Fruit fly (Drosophila melanogaster) whole organism, embryonic: ENCODE data around the gene Shal.

Experiments used
- Ada2b ChIP-seq: fragments of 200-800 bp; sonication (Bioruptor generic); IDR thresholded peaks from 2 replicates; pipeline ENCODE4 v1.3.6; 2022; ENCODE audit warnings: missing biosample characterization, missing genetic modification characterization
- CG10267 ChIP-seq: fragments of 200-800 bp; sonication (Bioruptor generic); optimal IDR thresholded peaks from 2 replicates; lab custom pipeline; 2018; ENCODE audit warnings: missing biosample characterization, mild to moderate bottlenecking, missing genetic modification characterization, moderate library complexity
- CG10565 ChIP-seq: fragments of 200-800 bp; sonication (Bioruptor generic); optimal IDR thresholded peaks from 3 replicates; lab custom pipeline; 2016; ENCODE audit warnings: missing biosample characterization, mild to moderate bottlenecking, missing genetic modification characterization
- CG11504 ChIP-seq: fragments of 200-800 bp; sonication (Bioruptor generic); optimal IDR thresholded peaks from 3 replicates; lab custom pipeline; 2019; ENCODE audit warnings: missing biosample characterization, mild to moderate bottlenecking, missing genetic modification characterization, moderate library complexity
- CG12155 ChIP-seq: fragments of 200-800 bp; sonication (Bioruptor generic); optimal IDR thresholded peaks from 3 replicates; lab custom pipeline; 2016; ENCODE audit warnings: missing biosample characterization, missing genetic modification characterization
- CG12769 ChIP-seq: fragments of 200-800 bp; sonication (Bioruptor generic); optimal IDR thresholded peaks from 2 replicates; lab custom pipeline; 2019; ENCODE audit warnings: missing biosample characterization, mild to moderate bottlenecking, missing genetic modification characterization, moderate library complexity
- CG13894 ChIP-seq: fragments of 200-800 bp; sonication (Bioruptor generic); optimal IDR thresholded peaks from 3 replicates; lab custom pipeline; 2018; ENCODE audit warnings: missing biosample characterization, mild to moderate bottlenecking, missing genetic modification characterization, moderate library complexity
- CG15601 ChIP-seq: fragments of 200-800 bp; sonication (Bioruptor generic); optimal IDR thresholded peaks from 3 replicates; lab custom pipeline; 2019; ENCODE audit warnings: missing biosample characterization, mild to moderate bottlenecking, missing genetic modification characterization, moderate library complexity
- CG17359 ChIP-seq: fragments of 200-800 bp; sonication (Bioruptor generic); optimal IDR thresholded peaks from 3 replicates; lab custom pipeline; 2018; ENCODE audit warnings: missing biosample characterization, mild to moderate bottlenecking, missing genetic modification characterization, moderate library complexity
- CG17385 ChIP-seq: fragments of 200-800 bp; sonication (Bioruptor generic); optimal IDR thresholded peaks from 3 replicates; lab custom pipeline; 2018; ENCODE audit warnings: missing biosample characterization, mild to moderate bottlenecking, missing genetic modification characterization
- CG18599 ChIP-seq: fragments of 200-800 bp; sonication (Bioruptor generic); optimal IDR thresholded peaks from 3 replicates; lab custom pipeline; 2017; ENCODE audit warnings: missing biosample characterization, missing genetic modification characterization, mild to moderate bottlenecking, moderate library complexity, missing genetic modification reagents
- CG2678 ChIP-seq: fragments of 200-800 bp; sonication (Bioruptor generic); optimal IDR thresholded peaks from 3 replicates; lab custom pipeline; 2019; ENCODE audit warnings: missing biosample characterization, mild to moderate bottlenecking, missing genetic modification characterization, moderate library complexity
- CG2712 ChIP-seq: fragments of 200-800 bp; optimal IDR thresholded peaks from 3 replicates; lab custom pipeline; 2019; ENCODE audit warnings: missing biosample characterization, mild to moderate bottlenecking, missing genetic modification characterization, moderate library complexity
- CG31365 ChIP-seq: fragments of 200-800 bp; sonication (Bioruptor generic); optimal IDR thresholded peaks from 2 replicates; lab custom pipeline; 2018; ENCODE audit warnings: missing biosample characterization, mild to moderate bottlenecking, missing genetic modification characterization
- CG42726 ChIP-seq: fragments of 200-800 bp; sonication (Bioruptor generic); IDR thresholded peaks from 2 replicates; pipeline ENCODE4 v1.3.6; 2022; ENCODE audit warnings: missing biosample characterization, missing genetic modification characterization; ENCODE audit not compliant: partially characterized antibody
- CG6791 ChIP-seq: fragments of 200-800 bp; sonication (Bioruptor generic); IDR thresholded peaks from 3 replicates; pipeline ENCODE4 v1.3.6; 2022; ENCODE audit warnings: missing biosample characterization, missing genetic modification characterization; ENCODE audit not compliant: partially characterized antibody
- CG7745 ChIP-seq: fragments of 200-800 bp; sonication (Bioruptor generic); optimal IDR thresholded peaks from 2 replicates; lab custom pipeline; 2018; ENCODE audit warnings: missing biosample characterization, mild to moderate bottlenecking, missing genetic modification characterization, moderate library complexity
- Doc3 ChIP-seq: fragments of 200-800 bp; sonication (Bioruptor generic); IDR thresholded peaks from 3 replicates; pipeline ENCODE4 v1.3.6; 2022; ENCODE audit warnings: missing biosample characterization, missing genetic modification characterization; ENCODE audit not compliant: partially characterized antibody
- Drgx ChIP-seq: fragments of 200-800 bp; sonication (Bioruptor generic); IDR thresholded peaks from 2 replicates; pipeline ENCODE4 v1.3.6; 2022; ENCODE audit warnings: missing biosample characterization, missing genetic modification characterization
- ERR ChIP-seq: fragments of 200-800 bp; sonication (Bioruptor generic); optimal IDR thresholded peaks from 2 replicates; lab custom pipeline; 2016; ENCODE audit warnings: missing biosample characterization, missing genetic modification characterization
- HLHmδ ChIP-seq: fragments of 200-800 bp; sonication (Bioruptor generic); optimal IDR thresholded peaks from 2 replicates; lab custom pipeline; 2018; ENCODE audit warnings: missing biosample characterization, mild to moderate bottlenecking, missing genetic modification characterization, moderate library complexity
- MTF-1 ChIP-seq: fragments of 200-800 bp; sonication (Bioruptor generic); optimal IDR thresholded peaks from 2 replicates; lab custom pipeline; 2018; ENCODE audit warnings: missing biosample characterization, mild to moderate bottlenecking, missing genetic modification characterization, borderline replicate concordance
- Optix ChIP-seq: fragments of 200-800 bp; sonication (Bioruptor generic); IDR thresholded peaks from 3 replicates; pipeline ENCODE4 v1.3.6; 2022; ENCODE audit warnings: missing biosample characterization, missing genetic modification characterization
- Pdp1 ChIP-seq, 2 experiments: fragments of 200-800 bp; sonication (Bioruptor generic); optimal IDR thresholded peaks; 3 replicates each; lab custom pipeline; 2016; ENCODE audit warnings: missing biosample characterization in 2 of 2, missing genetic modification characterization in 2 of 2, mild to moderate bottlenecking in 1 of 2, moderate library complexity in 1 of 2
- Side ChIP-seq: fragments of 200-800 bp; sonication (Bioruptor generic); optimal IDR thresholded peaks from 2 replicates; lab custom pipeline; 2016; ENCODE audit warnings: missing biosample characterization, missing genetic modification characterization
- Sox102F ChIP-seq: fragments of 200-800 bp; sonication (Bioruptor generic); optimal IDR thresholded peaks from 2 replicates; lab custom pipeline; 2018; ENCODE audit warnings: missing biosample characterization, mild to moderate bottlenecking, missing genetic modification characterization, moderate library complexity
- Spps ChIP-seq: fragments of 200-800 bp; sonication (Bioruptor generic); optimal IDR thresholded peaks from 2 replicates; lab custom pipeline; 2018; ENCODE audit warnings: missing biosample characterization, mild to moderate bottlenecking, missing genetic modification characterization
- Xbp1 ChIP-seq: fragments of 200-800 bp; sonication (Bioruptor generic); optimal IDR thresholded peaks from 3 replicates; lab custom pipeline; 2016; ENCODE audit warnings: missing biosample characterization, mild to moderate bottlenecking, missing genetic modification characterization
- YL-1 ChIP-seq: fragments of 200-800 bp; sonication (Bioruptor generic); optimal IDR thresholded peaks from 3 replicates; lab custom pipeline; 2017; ENCODE audit warnings: missing biosample characterization, mild to moderate bottlenecking, missing genetic modification characterization
- btn ChIP-seq: fragments of 200-800 bp; sonication (Bioruptor generic); optimal IDR thresholded peaks from 2 replicates; lab custom pipeline; 2016; ENCODE audit warnings: missing biosample characterization, missing genetic modification characterization
- chinmo ChIP-seq: fragments of 200-800 bp; sonication (Bioruptor generic); IDR thresholded peaks from 4 replicates; pipeline ENCODE4 v1.3.6; 2022; ENCODE audit warnings: missing biosample characterization, missing genetic modification characterization; ENCODE audit not compliant: partially characterized antibody
- ci ChIP-seq: fragments of 200-800 bp; sonication (Bioruptor generic); IDR thresholded peaks from 3 replicates; pipeline ENCODE4 v1.3.6; 2022; ENCODE audit warnings: missing biosample characterization, missing genetic modification characterization
- dmrt99B ChIP-seq: fragments of 200-800 bp; sonication (Bioruptor generic); optimal IDR thresholded peaks from 2 replicates; lab custom pipeline; 2018; ENCODE audit warnings: missing biosample characterization, mild to moderate bottlenecking, missing genetic modification characterization, moderate library complexity
- gem ChIP-seq: fragments of 200-800 bp; sonication (Bioruptor generic); optimal IDR thresholded peaks from 2 replicates; lab custom pipeline; 2019; ENCODE audit warnings: missing biosample characterization, mild to moderate bottlenecking, missing genetic modification characterization, moderate library complexity
- gsb ChIP-seq: fragments of 200-800 bp; sonication (Bioruptor generic); IDR thresholded peaks from 2 replicates; pipeline ENCODE4 v1.3.6; 2022; ENCODE audit warnings: missing biosample characterization, missing genetic modification characterization
- jigr1 ChIP-seq: fragments of 200-800 bp; sonication (Bioruptor generic); IDR thresholded peaks from 3 replicates; pipeline ENCODE4 v1.3.6; 2022; ENCODE audit warnings: missing biosample characterization, missing genetic modification characterization
- klu ChIP-seq: fragments of 200-800 bp; sonication (Bioruptor generic); IDR thresholded peaks from 2 replicates; pipeline ENCODE4 v1.3.6; 2022; ENCODE audit warnings: missing biosample characterization, missing genetic modification characterization
- kni ChIP-seq: fragments of 200-800 bp; sonication (Bioruptor generic); optimal IDR thresholded peaks from 3 replicates; lab custom pipeline; 2017; ENCODE audit warnings: mild to moderate bottlenecking, missing biosample characterization, missing genetic modification reagents, missing genetic modification characterization
- lbe ChIP-seq: fragments of 200-800 bp; sonication (Bioruptor generic); optimal IDR thresholded peaks from 2 replicates; lab custom pipeline; 2016; ENCODE audit warnings: missing biosample characterization, mild to moderate bottlenecking, missing genetic modification characterization
- mam ChIP-seq: fragments of 200-800 bp; sonication (Bioruptor generic); optimal IDR thresholded peaks from 3 replicates; lab custom pipeline; 2016; ENCODE audit warnings: missing biosample characterization, missing genetic modification characterization
- nmo ChIP-seq: fragments of 200-800 bp; sonication (Bioruptor generic); optimal IDR thresholded peaks from 2 replicates; lab custom pipeline; 2018; ENCODE audit warnings: missing biosample characterization, mild to moderate bottlenecking, missing genetic modification characterization, moderate library complexity
- oc ChIP-seq: fragments of 200-800 bp; sonication (Bioruptor generic); optimal IDR thresholded peaks from 2 replicates; lab custom pipeline; 2018; ENCODE audit warnings: missing biosample characterization, mild to moderate bottlenecking, missing genetic modification characterization, moderate library complexity
- pros ChIP-seq: fragments of 200-800 bp; sonication (Bioruptor generic); optimal IDR thresholded peaks from 3 replicates; lab custom pipeline; 2019; ENCODE audit warnings: missing biosample characterization, mild to moderate bottlenecking, missing genetic modification characterization, moderate library complexity
- repo ChIP-seq: fragments of 200-800 bp; sonication (Bioruptor generic); optimal IDR thresholded peaks from 2 replicates; lab custom pipeline; 2016; ENCODE audit warnings: missing biosample characterization, missing genetic modification characterization
- seq ChIP-seq: fragments of 200-800 bp; sonication (Bioruptor generic); IDR thresholded peaks from 2 replicates; pipeline ENCODE4 v1.3.6; 2022; ENCODE audit warnings: missing biosample characterization, missing genetic modification characterization
- sisA ChIP-seq: fragments of 200-800 bp; sonication (Bioruptor generic); IDR thresholded peaks from 2 replicates; pipeline ENCODE4 v1.3.6; 2022; ENCODE audit warnings: missing biosample characterization, missing genetic modification characterization
- so ChIP-seq: fragments of 200-800 bp; sonication (Bioruptor generic); IDR thresholded peaks from 3 replicates; pipeline ENCODE4 v1.3.6; 2022; ENCODE audit warnings: missing biosample characterization, missing genetic modification characterization
- unpg ChIP-seq: fragments of 200-800 bp; sonication (Bioruptor generic); optimal IDR thresholded peaks from 3 replicates; lab custom pipeline; 2018; ENCODE audit warnings: missing biosample characterization, mild to moderate bottlenecking, missing genetic modification characterization, moderate library complexity
- zf30C ChIP-seq: fragments of 200-800 bp; sonication (Bioruptor generic); optimal IDR thresholded peaks from 3 replicates; lab custom pipeline; 2018; ENCODE audit warnings: missing biosample characterization, mild to moderate bottlenecking, missing genetic modification characterization

Shal gene

DNA sequence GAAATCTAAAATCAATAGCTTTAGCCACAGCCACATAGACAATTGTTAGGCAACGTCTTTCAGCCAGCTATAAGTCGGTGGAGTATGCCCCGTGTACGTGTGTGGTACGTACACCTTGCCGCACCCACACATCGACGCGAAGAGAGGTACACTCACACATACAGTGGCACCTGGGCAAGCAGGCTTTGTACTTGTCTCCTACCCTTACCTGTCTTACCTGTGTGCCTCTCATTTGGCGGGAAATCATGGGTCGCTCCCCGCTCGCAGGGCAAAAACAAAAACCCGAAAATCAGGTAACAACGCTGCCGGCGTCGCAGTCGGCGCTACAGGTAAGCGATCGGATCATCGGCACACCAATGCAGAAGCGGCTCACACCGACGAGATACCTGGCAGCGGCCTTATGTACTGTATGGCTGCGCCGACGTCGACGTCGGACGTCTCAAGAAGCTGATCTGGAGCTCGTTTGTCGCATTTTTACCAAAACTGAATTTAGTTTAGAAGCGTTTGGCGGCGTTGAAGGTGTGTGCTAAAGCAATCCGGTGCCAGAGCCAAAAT lies 22.1 kb downstream of the Shal start (continued):
- TF ChIP-seq pros (GFP tag; lab: Kevin White, UChicago) (peak; percentile 85), CG10267 (tag; lab: Kevin White, UChicago) (no peak), CG6791 (peak; percentile 45; the same call in 1 of the 3 replicates), chinmo (GFP tag; lab: Robert Waterston, UW) (0 out of 4 replicates have a peak, but pooled peaks have one; percentile 64), Spps (tag; lab: Kevin White, UChicago) (no peak), CG31365 (tag; lab: Kevin White, UChicago) (no peak), Side (GFP tag; lab: Kevin White, UChicago) (no peak), gem (tag; lab: Kevin White, UChicago) (no peak), CG42726 (GFP tag; lab: Robert Waterston, UW) (peak; percentile 42; the same call in 1 of the 2 replicates), sisA (GFP tag; lab: Robert Waterston, UW) (no peak), Optix (no peak), CG13894 (tag; lab: Kevin White, UChicago) (peak; percentile 47), nmo (GFP tag; lab: Kevin White, UChicago) (no peak), CG12769 (tag; lab: Kevin White, UChicago) (peak; percentile 93), zf30C (GFP tag; lab: Kevin White, UChicago) (peak; percentile 17), Pdp1 (GFP tag; optimal IDR thresholded peaks at IDR 0.05; lab: Kevin White, UChicago) (peak in 1 of 2 experiments; percentile 55), ci (GFP tag; lab: Robert Waterston, UW) (0 out of 3 replicates have a peak, but pooled peaks have one; percentile 34), mam (GFP tag; lab: Kevin White, UChicago) (no peak), so (GFP tag; lab: Robert Waterston, UW) (no peak), btn (no peak), oc (tag; lab: Kevin White, UChicago) (peak; percentile 40), kni (peak; percentile 96), CG7745 (no peak), CG2712 (tag; lab: Kevin White, UChicago) (peak; percentile 11), HLHmδ (GFP tag; lab: Kevin White, UChicago) (peak; percentile 37), seq (GFP tag; lab: Robert Waterston, UW) (no peak)

DNA sequence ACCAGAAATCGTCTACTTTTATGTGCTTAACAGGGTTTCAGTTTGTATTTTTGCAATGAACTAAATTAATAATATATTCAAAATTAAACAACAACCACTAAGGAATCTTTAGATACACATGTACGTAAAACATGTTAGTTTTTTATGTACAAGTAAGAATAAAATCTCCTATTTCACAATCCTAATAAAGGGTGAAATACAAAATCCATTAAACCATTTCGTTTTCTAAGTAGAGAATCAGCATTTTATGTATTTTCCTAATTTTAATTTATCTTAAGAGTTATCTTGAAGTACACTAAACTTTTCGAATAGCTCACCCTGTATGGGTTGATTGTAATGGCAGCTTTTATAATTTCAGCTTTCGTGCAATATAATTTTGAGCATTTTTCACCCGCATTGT lies 22.6 kb downstream of the Shal start:
- TF ChIP-seq CG2678 (tag; lab: Kevin White, UChicago): peak; percentile 74
- no peak for TF ChIP-seq Doc3 (GFP tag; lab: Robert Waterston, UW)
- peak; percentile 51 for TF ChIP-seq dmrt99B
- TF ChIP-seq Sox102F (GFP tag; lab: Kevin White, UChicago): peak; percentile 38
- peak; percentile 27 for TF ChIP-seq lbe (GFP tag; lab: Kevin White, UChicago)
- peak; percentile 32 for TF ChIP-seq mam (GFP tag; lab: Kevin White, UChicago)
- no peak for TF ChIP-seq YL-1 (GFP tag; lab: Kevin White, UChicago)
- TF ChIP-seq jigr1 (GFP tag; lab: Robert Waterston, UW): no peak
- no peak for TF ChIP-seq CG10565 (GFP tag; lab: Kevin White, UChicago)
- no peak for TF ChIP-seq klu
- TF ChIP-seq unpg: peak; percentile 54
- TF ChIP-seq MTF-1: no peak
- no peak for TF ChIP-seq repo (GFP tag; lab: Kevin White, UChicago)
- no peak for TF ChIP-seq Xbp1 (GFP tag; lab: Kevin White, UChicago)
- TF ChIP-seq CG17385 (GFP tag; lab: Kevin White, UChicago): peak; percentile 6
- 0 out of 2 replicates have a peak, but pooled peaks have one; percentile 14 for TF ChIP-seq Ada2b (GFP tag; lab: Robert Waterston, UW)
- TF ChIP-seq CG17359 (tag; lab: Kevin White, UChicago): peak; percentile 52
- TF ChIP-seq gsb: no peak
- TF ChIP-seq Drgx: peak; percentile 83
- peak; percentile 60 for TF ChIP-seq CG11504 (tag; lab: Kevin White, UChicago)
- TF ChIP-seq CG12155: peak; percentile 37
- no peak for TF ChIP-seq CG15601 (tag; lab: Kevin White, UChicago)
- TF ChIP-seq ERR (GFP tag; lab: Kevin White, UChicago): no peak
- peak; percentile 57 for TF ChIP-seq CG18599 (GFP tag; lab: Kevin White, UChicago)
